Worm (Caenorhabditis elegans): ENCODE data around the gene F38H4.5.

Gene F38H4.5

DNA sequence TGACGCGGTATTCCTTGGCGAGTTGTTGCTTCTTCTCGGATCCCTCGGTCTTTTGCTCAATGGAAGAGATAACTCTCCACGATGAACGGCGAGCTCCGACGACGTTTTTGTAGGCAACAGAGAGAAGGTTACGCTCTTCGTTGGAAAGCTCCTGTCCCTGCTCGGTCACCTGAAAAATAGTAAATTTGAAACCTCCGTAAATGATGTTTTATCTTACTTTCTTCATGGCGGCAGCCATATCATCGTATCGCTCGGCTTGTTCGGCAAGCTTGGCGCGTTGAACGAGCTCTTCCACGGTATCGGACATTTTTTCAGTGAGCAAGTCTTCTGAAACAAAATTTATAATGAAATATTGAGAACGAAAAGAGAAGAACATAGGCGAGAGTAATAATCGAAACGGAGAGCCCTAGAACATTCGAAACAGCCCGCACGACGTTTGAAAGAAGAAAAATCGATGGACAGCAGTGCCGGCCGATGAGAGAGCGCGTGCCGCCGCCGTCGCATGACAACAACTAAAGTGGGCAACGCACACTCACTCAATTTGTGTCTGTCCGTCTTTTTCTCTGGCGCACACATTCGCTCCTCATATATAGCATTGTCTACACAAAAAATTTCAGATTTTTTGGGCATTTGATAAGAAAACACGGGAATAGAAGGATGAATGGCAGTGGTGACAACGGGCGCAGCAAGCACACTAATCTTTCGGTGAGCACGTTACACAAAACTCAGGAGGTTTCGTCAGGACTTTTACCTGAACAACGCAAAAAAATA, 30.2 kb upstream of the F38H4.5 start, which contains the start of the genes par-5 and M117.3 (continued):
- no peak for TF ChIP-seq snpc-1.1 (tag; optimal IDR thresholded peaks at IDR 0.05; ENCODE audit: insufficient read depth)
- peak; percentile 88 for TF ChIP-seq attf-5 (GFP tag; optimal IDR thresholded peaks at IDR 0.05)
- peak; percentile 92 for TF ChIP-seq ekl-4 (GFP tag; IDR thresholded peaks at IDR 0.05)
- no peak for TF ChIP-seq akir-1 (GFP tag; optimal IDR thresholded peaks at IDR 0.05)
- no peak for TF ChIP-seq dpl-1 (GFP tag; optimal IDR thresholded peaks at IDR 0.05)

DNA sequence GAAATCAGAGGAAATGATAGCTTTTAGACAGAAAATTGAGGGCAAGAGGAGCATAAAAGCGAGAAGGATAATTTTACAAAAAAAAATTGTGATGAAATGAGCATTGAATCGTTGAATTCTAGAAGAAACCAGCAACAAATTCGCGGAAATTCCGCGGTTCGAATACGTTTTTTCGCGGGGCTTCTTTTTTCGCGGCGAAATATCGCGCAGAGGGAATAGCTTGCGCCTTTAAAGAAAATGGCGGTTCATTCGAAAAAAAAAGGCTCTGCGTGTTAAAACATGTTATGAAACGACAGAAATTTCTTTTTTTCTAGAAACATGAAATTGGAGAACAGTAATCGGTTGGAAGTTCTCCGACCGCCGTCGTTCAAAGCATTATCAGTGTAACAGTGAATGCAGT, 29.5 kb upstream of the F38H4.5 start:
- no peak for TF ChIP-seq B0336.3 (GFP tag; IDR thresholded peaks at IDR 0.05)
- no peak for TF ChIP-seq bed-1 (GFP tag; IDR thresholded peaks at IDR 0.05)
- no peak for TF ChIP-seq attf-5 (GFP tag; optimal IDR thresholded peaks at IDR 0.05)
- TF ChIP-seq chd-7 (tag; optimal IDR thresholded peaks at IDR 0.05): no peak
- no peak for TF ChIP-seq F22D6.2 (tag; optimal IDR thresholded peaks at IDR 0.05)
- TF ChIP-seq Y53G8AR.9 (GFP tag; conservative IDR thresholded peaks at IDR 0.05): peak; percentile 8; the same call in 1 of the 2 replicates
- TF ChIP-seq F33H1.4 (GFP tag; IDR thresholded peaks at IDR 0.05): peak; percentile 94
- peak; percentile 26 for TF ChIP-seq snpc-1.3 (tag; optimal IDR thresholded peaks at IDR 0.05; ENCODE audit: insufficient read depth)
- peak; percentile 50; the same call in 1 of the 2 replicates for TF ChIP-seq rcor-1 (GFP tag; IDR thresholded peaks at IDR 0.05)
- TF ChIP-seq ceh-27 (GFP tag; optimal IDR thresholded peaks at IDR 0.05): no peak
- TF ChIP-seq dpl-1 (GFP tag; optimal IDR thresholded peaks at IDR 0.05): peak; percentile 94
- peak; percentile 51; the same call in 1 of the 2 replicates for TF ChIP-seq ceh-100 (GFP tag; IDR thresholded peaks at IDR 0.05)
- TF ChIP-seq fkh-3 (tag; optimal IDR thresholded peaks at IDR 0.05): no peak
- peak; percentile 65 for TF ChIP-seq tlf-1 (GFP tag; optimal IDR thresholded peaks at IDR 0.05)
- TF ChIP-seq egl-18 (GFP tag; IDR thresholded peaks at IDR 0.05): no peak
- TF ChIP-seq T07F8.4 (tag; optimal IDR thresholded peaks at IDR 0.05): no peak
- TF ChIP-seq Y53F4B.3 (GFP tag; IDR thresholded peaks at IDR 0.05): no peak
- TF ChIP-seq nhr-120 (GFP tag; IDR thresholded peaks at IDR 0.05): no peak
- TF ChIP-seq zfh-2 (GFP tag; conservative IDR thresholded peaks at IDR 0.05): no peak
- peak; percentile 43 for TF ChIP-seq mcd-1 (GFP tag; IDR thresholded peaks at IDR 0.05)
- peak; percentile 88 for TF ChIP-seq xnd-1 (tag; optimal IDR thresholded peaks at IDR 0.05)
- peak; percentile 81 for TF ChIP-seq lin-54 (GFP tag; optimal IDR thresholded peaks at IDR 0.05)
- TF ChIP-seq efl-1 (GFP tag; optimal IDR thresholded peaks at IDR 0.05): peak; percentile 96
- TF ChIP-seq pbrm-1 (GFP tag; IDR thresholded peaks at IDR 0.05): peak; percentile 56; the same call in 1 of the 2 replicates
- TF ChIP-seq snpc-4 (GFP tag; optimal IDR thresholded peaks at IDR 0.05): no peak
- peak in 2 of 4 experiments; percentile 19 to 28 for TF ChIP-seq snpc-4 (tag; optimal IDR thresholded peaks at IDR 0.05)
- peak; percentile 7; the same call in 1 of the 2 replicates for TF ChIP-seq ztf-25 (GFP tag; IDR thresholded peaks at IDR 0.05)
- TF ChIP-seq madf-3 (GFP tag; IDR thresholded peaks at IDR 0.05): peak; percentile 74; the same call in 1 of the 2 replicates
- TF ChIP-seq attf-3 (GFP tag; conservative IDR thresholded peaks at IDR 0.05): no peak
- TF ChIP-seq ceh-40 (GFP tag; IDR thresholded peaks at IDR 0.05): no peak
- TF ChIP-seq ztf-22 (GFP tag; optimal IDR thresholded peaks at IDR 0.05): no peak
- peak; percentile 98 for TF ChIP-seq madf-6 (GFP tag; IDR thresholded peaks at IDR 0.05)
- no peak for TF ChIP-seq nhr-90 (tag; optimal IDR thresholded peaks at IDR 0.05)
- TF ChIP-seq unc-130 (GFP tag; optimal IDR thresholded peaks at IDR 0.05): peak; percentile 36
- peak; percentile 83 for TF ChIP-seq ekl-4 (GFP tag; IDR thresholded peaks at IDR 0.05)
- TF ChIP-seq madf-8 (GFP tag; conservative IDR thresholded peaks at IDR 0.05): peak; percentile 90
- TF ChIP-seq B0019.2 (GFP tag; conservative IDR thresholded peaks at IDR 0.05): peak; percentile 76; the same call in 1 of the 2 replicates
- no peak for TF ChIP-seq athp-1 (tag; optimal IDR thresholded peaks at IDR 0.05)
- TF ChIP-seq rec-8 (tag; optimal IDR thresholded peaks at IDR 0.05): no peak
- no peak for TF ChIP-seq F52B5.7 (tag; optimal IDR thresholded peaks at IDR 0.05)
- peak; percentile 45 for TF ChIP-seq F49E8.2 (tag; optimal IDR thresholded peaks at IDR 0.05; ENCODE audit: insufficient read depth)
- TF ChIP-seq lsl-1 (GFP tag; optimal IDR thresholded peaks at IDR 0.05): peak; percentile 73

All from whole organism, young adult.